Worm (Caenorhabditis elegans): ENCODE results near the gene T07G12.4.

Gene T07G12.4

ce11 chrIV:10538584-10538983 lies at the start of gene T07G12.4:
TSS of gene T07G12.4 (minus strand) at chrIV:10538684.
- TF ChIP-seq flt-1 (GFP tag; IDR thresholded peaks at IDR 0.05) (no peak), hnd-1 (tag; optimal IDR thresholded peaks at IDR 0.05) (no peak), ama-1 (optimal IDR thresholded peaks at IDR 0.05) (no peak), tra-4 (tag; optimal IDR thresholded peaks at IDR 0.05) (no peak), B0310.2 (tag; optimal IDR thresholded peaks at IDR 0.05) (no peak), aly-1 (tag; optimal IDR thresholded peaks at IDR 0.05) (no peak), hmbx-1 (tag; optimal IDR thresholded peaks at IDR 0.05) (no peak), tbx-37 (GFP tag; conservative IDR thresholded peaks at IDR 0.05) (no peak), F13C5.2 (tag; optimal IDR thresholded peaks at IDR 0.05) (no peak), ets-7 (tag; optimal IDR thresholded peaks at IDR 0.05) (no peak), sea-1 (GFP tag; conservative IDR thresholded peaks at IDR 0.05) (no peak), tbx-11 (GFP tag; IDR thresholded peaks at IDR 0.05) (no peak), scrt-1 (GFP tag; IDR thresholded peaks at IDR 0.05) (no peak), ceh-13 (GFP tag; optimal IDR thresholded peaks at IDR 0.05) (no peak), pes-1 (GFP tag; IDR thresholded peaks at IDR 0.05) (no peak)

- TF ChIP-seq ceh-13 (GFP tag; optimal IDR thresholded peaks at IDR 0.05) = no peak
- no peak for TF ChIP-seq F13C5.2 (tag; optimal IDR thresholded peaks at IDR 0.05)
- TF ChIP-seq tbx-11 (GFP tag; IDR thresholded peaks at IDR 0.05) = no peak
- no peak for TF ChIP-seq ama-1 (optimal IDR thresholded peaks at IDR 0.05)
- no peak for TF ChIP-seq pes-1 (GFP tag; IDR thresholded peaks at IDR 0.05)
- no peak for TF ChIP-seq ets-7 (tag; optimal IDR thresholded peaks at IDR 0.05)
- TF ChIP-seq hnd-1 (tag; optimal IDR thresholded peaks at IDR 0.05) = no peak
- no peak for TF ChIP-seq tra-4 (tag; optimal IDR thresholded peaks at IDR 0.05)
- TF ChIP-seq sea-1 (GFP tag; conservative IDR thresholded peaks at IDR 0.05) = no peak
- TF ChIP-seq scrt-1 (GFP tag; IDR thresholded peaks at IDR 0.05) = no peak
- no peak for TF ChIP-seq tbx-37 (GFP tag; conservative IDR thresholded peaks at IDR 0.05)
Measured at ce11 chrIV:10584237-10584636, 45.8 kb upstream of the T07G12.4 start, which contains the start of gene oac-8. TSS of gene oac-8 (plus strand) at chrIV:10584537.

- TF ChIP-seq ceh-13 (GFP tag; optimal IDR thresholded peaks at IDR 0.05) = no peak
- TF ChIP-seq ama-1 (optimal IDR thresholded peaks at IDR 0.05) = no peak
- no peak for TF ChIP-seq pes-1 (GFP tag; IDR thresholded peaks at IDR 0.05)
- TF ChIP-seq ets-7 (tag; optimal IDR thresholded peaks at IDR 0.05) = no peak
- TF ChIP-seq scrt-1 (GFP tag; IDR thresholded peaks at IDR 0.05) = no peak
- TF ChIP-seq tra-4 (tag; optimal IDR thresholded peaks at IDR 0.05) = no peak
- TF ChIP-seq hmbx-1 (tag; optimal IDR thresholded peaks at IDR 0.05) = no peak
- TF ChIP-seq sea-1 (GFP tag; conservative IDR thresholded peaks at IDR 0.05) = no peak
- TF ChIP-seq hnd-1 (tag; optimal IDR thresholded peaks at IDR 0.05) = no peak
- TF ChIP-seq aly-1 (tag; optimal IDR thresholded peaks at IDR 0.05) = no peak
Measured at ce11 chrIV:10578367-10578766, 39.9 kb upstream of the T07G12.4 start, which contains the start of gene lgc-43. TSS of gene lgc-43 (plus strand) at chrIV:10578667.

ce11 chrIV:10577600-10577999 lies 39.1 kb upstream of the T07G12.4 start:
- TF ChIP-seq sea-1 (GFP tag; conservative IDR thresholded peaks at IDR 0.05) (no peak), B0310.2 (tag; optimal IDR thresholded peaks at IDR 0.05) (no peak), hnd-1 (tag; optimal IDR thresholded peaks at IDR 0.05) (no peak), tra-4 (tag; optimal IDR thresholded peaks at IDR 0.05) (no peak), ets-7 (tag; optimal IDR thresholded peaks at IDR 0.05) (no peak), scrt-1 (GFP tag; IDR thresholded peaks at IDR 0.05) (no peak), aly-1 (tag; optimal IDR thresholded peaks at IDR 0.05) (no peak), ceh-36 (tag; optimal IDR thresholded peaks at IDR 0.05) (no peak), F13C5.2 (tag; optimal IDR thresholded peaks at IDR 0.05) (no peak), tbx-11 (GFP tag; IDR thresholded peaks at IDR 0.05) (no peak), hmg-4 (GFP tag; optimal IDR thresholded peaks at IDR 0.05) (no peak), ama-1 (optimal IDR thresholded peaks at IDR 0.05) (no peak), pes-1 (GFP tag; IDR thresholded peaks at IDR 0.05) (no peak), flt-1 (GFP tag; IDR thresholded peaks at IDR 0.05) (no peak), ceh-13 (GFP tag; optimal IDR thresholded peaks at IDR 0.05) (no peak), tbx-37 (GFP tag; conservative IDR thresholded peaks at IDR 0.05) (no peak), hmbx-1 (tag; optimal IDR thresholded peaks at IDR 0.05) (no peak)

ce11 chrIV:10576624-10577023 lies 38.1 kb upstream of the T07G12.4 start:
- TF ChIP-seq hmbx-1 (tag; optimal IDR thresholded peaks at IDR 0.05) (no peak), hnd-1 (tag; optimal IDR thresholded peaks at IDR 0.05) (no peak), aly-1 (tag; optimal IDR thresholded peaks at IDR 0.05) (no peak), hmg-4 (GFP tag; optimal IDR thresholded peaks at IDR 0.05) (no peak), tbx-37 (GFP tag; conservative IDR thresholded peaks at IDR 0.05) (no peak), ets-7 (tag; optimal IDR thresholded peaks at IDR 0.05) (no peak), F13C5.2 (tag; optimal IDR thresholded peaks at IDR 0.05) (no peak), tbx-11 (GFP tag; IDR thresholded peaks at IDR 0.05) (no peak), sea-1 (GFP tag; conservative IDR thresholded peaks at IDR 0.05) (no peak), ama-1 (optimal IDR thresholded peaks at IDR 0.05) (no peak), ceh-13 (GFP tag; optimal IDR thresholded peaks at IDR 0.05) (no peak), ceh-36 (tag; optimal IDR thresholded peaks at IDR 0.05) (no peak), flt-1 (GFP tag; IDR thresholded peaks at IDR 0.05) (no peak), scrt-1 (GFP tag; IDR thresholded peaks at IDR 0.05) (no peak), tra-4 (tag; optimal IDR thresholded peaks at IDR 0.05) (no peak), pes-1 (GFP tag; IDR thresholded peaks at IDR 0.05) (no peak)

- TF ChIP-seq F13C5.2 (tag; optimal IDR thresholded peaks at IDR 0.05) = no peak
- no peak for TF ChIP-seq hnd-1 (tag; optimal IDR thresholded peaks at IDR 0.05)
- no peak for TF ChIP-seq flt-1 (GFP tag; IDR thresholded peaks at IDR 0.05)
Measured at ce11 chrIV:10576050-10576449, 37.6 kb upstream of the T07G12.4 start, which contains the start of gene efn-2. TSS of gene efn-2 (plus strand) at chrIV:10576350.

- TF ChIP-seq hmg-4 (GFP tag; optimal IDR thresholded peaks at IDR 0.05) = no peak
- TF ChIP-seq F13C5.2 (tag; optimal IDR thresholded peaks at IDR 0.05) = no peak
- TF ChIP-seq sea-1 (GFP tag; conservative IDR thresholded peaks at IDR 0.05) = no peak
- TF ChIP-seq tbx-11 (GFP tag; IDR thresholded peaks at IDR 0.05) = no peak
- no peak for TF ChIP-seq tbx-37 (GFP tag; conservative IDR thresholded peaks at IDR 0.05)
- no peak for TF ChIP-seq pes-1 (GFP tag; IDR thresholded peaks at IDR 0.05)
- no peak for TF ChIP-seq B0310.2 (tag; optimal IDR thresholded peaks at IDR 0.05)
- TF ChIP-seq hnd-1 (tag; optimal IDR thresholded peaks at IDR 0.05) = no peak
- no peak for TF ChIP-seq tra-4 (tag; optimal IDR thresholded peaks at IDR 0.05)
- no peak for TF ChIP-seq flt-1 (GFP tag; IDR thresholded peaks at IDR 0.05)
- TF ChIP-seq ama-1 (optimal IDR thresholded peaks at IDR 0.05) = no peak
- TF ChIP-seq ceh-13 (GFP tag; optimal IDR thresholded peaks at IDR 0.05) = no peak
- TF ChIP-seq hmbx-1 (tag; optimal IDR thresholded peaks at IDR 0.05) = no peak
- no peak for TF ChIP-seq ets-7 (tag; optimal IDR thresholded peaks at IDR 0.05)
- TF ChIP-seq ceh-36 (tag; optimal IDR thresholded peaks at IDR 0.05) = no peak
- no peak for TF ChIP-seq scrt-1 (GFP tag; IDR thresholded peaks at IDR 0.05)
- TF ChIP-seq aly-1 (tag; optimal IDR thresholded peaks at IDR 0.05) = no peak
Measured at ce11 chrIV:10574471-10574870, 36.0 kb upstream of the T07G12.4 start.
